Fruit fly (Drosophila melanogaster) whole organism, prepupa: Measurements from ENCODE around the gene CG43965.

Source experiments
- CG10631 ChIP-seq: fragments of 200-800 bp; sonication (Bioruptor generic); optimal IDR thresholded peaks from 2 replicates; lab custom pipeline; 2016; ENCODE audit warnings: missing biosample characterization, missing genetic modification characterization
- CG10669 ChIP-seq: fragments of 200-800 bp; sonication (Bioruptor generic); optimal IDR thresholded peaks from 3 replicates; lab custom pipeline; 2018; ENCODE audit warnings: missing biosample characterization, mild to moderate bottlenecking, missing genetic modification characterization, moderate library complexity
- CG6163 ChIP-seq: fragments of 200-800 bp; sonication (Bioruptor generic); IDR thresholded peaks from 3 replicates; pipeline ENCODE4 v1.3.6; 2022; ENCODE audit warnings: missing biosample characterization, missing genetic modification characterization
- CG6276 ChIP-seq: fragments of 200-800 bp; sonication (Bioruptor generic); optimal IDR thresholded peaks from 2 replicates; lab custom pipeline; 2017; ENCODE audit warnings: missing biosample characterization, mild to moderate bottlenecking, missing genetic modification characterization
- CG6792 ChIP-seq: fragments of 200-800 bp; sonication (Bioruptor generic); optimal IDR thresholded peaks from 3 replicates; lab custom pipeline; 2016; ENCODE audit warnings: missing biosample characterization, missing genetic modification characterization
- CG6808 ChIP-seq: fragments of 200-800 bp; sonication (Bioruptor generic); optimal IDR thresholded peaks from 3 replicates; lab custom pipeline; 2017; ENCODE audit warnings: missing biosample characterization, missing genetic modification characterization, mild to moderate bottlenecking, moderate library complexity, missing genetic modification reagents
- CG6854 ChIP-seq: fragments of 200-800 bp; sonication (Bioruptor generic); optimal IDR thresholded peaks from 2 replicates; lab custom pipeline; 2017; ENCODE audit warnings: missing biosample characterization, mild to moderate bottlenecking, missing genetic modification characterization
- CG8119 ChIP-seq: fragments of 200-800 bp; sonication (Bioruptor generic); IDR thresholded peaks from 3 replicates; pipeline ENCODE4 v1.3.6; 2022; ENCODE audit warnings: missing biosample characterization, missing genetic modification characterization
- CG8319 ChIP-seq: fragments of 200-800 bp; sonication (Bioruptor generic); optimal IDR thresholded peaks from 3 replicates; lab custom pipeline; 2016; ENCODE audit warnings: missing biosample characterization, missing genetic modification characterization
- CG8632 ChIP-seq: fragments of 200-800 bp; sonication (Bioruptor generic); optimal IDR thresholded peaks from 3 replicates; lab custom pipeline; 2016; ENCODE audit warnings: missing biosample characterization, missing genetic modification characterization
- CG9139 ChIP-seq: fragments of 200-800 bp; sonication (Bioruptor generic); optimal IDR thresholded peaks from 3 replicates; lab custom pipeline; 2017; ENCODE audit warnings: missing biosample characterization, mild to moderate bottlenecking, missing genetic modification characterization
- Eip78C ChIP-seq: fragments of 200-800 bp; sonication (Bioruptor generic); peaks from one replicate; lab custom pipeline; 2016; ENCODE audit warnings: missing biosample characterization, missing genetic modification characterization
- Eip93F ChIP-seq: fragments of 200-800 bp; sonication (Bioruptor generic); optimal IDR thresholded peaks from 2 replicates; lab custom pipeline; 2016; ENCODE audit warnings: missing biosample characterization, mild to moderate bottlenecking, missing genetic modification characterization
- Ets21C ChIP-seq: fragments of 200-800 bp; sonication (Bioruptor generic); optimal IDR thresholded peaks from 3 replicates; lab custom pipeline; 2016; ENCODE audit warnings: missing biosample characterization, missing genetic modification characterization
- Ets96B ChIP-seq: fragments of 200-800 bp; optimal IDR thresholded peaks from 2 replicates; lab custom pipeline; 2019; ENCODE audit warnings: missing biosample characterization, mild to moderate bottlenecking, missing genetic modification characterization, moderate library complexity
- Hr38 ChIP-seq: sonication (Bioruptor generic); optimal IDR thresholded peaks from 2 replicates; lab custom pipeline; 2016; ENCODE audit warnings: missing biosample characterization, missing genetic modification characterization
- Hr39 ChIP-seq: fragments of 200-800 bp; sonication (Bioruptor generic); optimal IDR thresholded peaks from 2 replicates; lab custom pipeline; 2016; ENCODE audit warnings: missing biosample characterization, missing genetic modification characterization
- Hr4 ChIP-seq: fragments of 200-800 bp; sonication (Bioruptor generic); optimal IDR thresholded peaks from 3 replicates; lab custom pipeline; 2016; ENCODE audit warnings: missing biosample characterization, missing genetic modification characterization
- Lpt ChIP-seq: fragments of 200-800 bp; sonication (Bioruptor generic); optimal IDR thresholded peaks from 3 replicates; lab custom pipeline; 2016; ENCODE audit warnings: missing biosample characterization, missing genetic modification characterization
- Met ChIP-seq: fragments of 200-800 bp; sonication (Bioruptor generic); optimal IDR thresholded peaks from 3 replicates; lab custom pipeline; 2016; ENCODE audit warnings: missing biosample characterization, missing genetic modification characterization
- OdsH ChIP-seq: fragments of 200-800 bp; sonication (Bioruptor generic); optimal IDR thresholded peaks from 3 replicates; lab custom pipeline; 2016; ENCODE audit warnings: missing biosample characterization, missing genetic modification characterization
- Sox102F ChIP-seq: fragments of 200-800 bp; sonication (Bioruptor generic); optimal IDR thresholded peaks from 2 replicates; lab custom pipeline; 2016; ENCODE audit warnings: missing biosample characterization, mild to moderate bottlenecking, missing genetic modification characterization
- Sox14 ChIP-seq: fragments of 200-800 bp; sonication (Bioruptor generic); optimal IDR thresholded peaks from 3 replicates; lab custom pipeline; 2016; ENCODE audit warnings: missing biosample characterization, missing genetic modification characterization
- Sox15 ChIP-seq: fragments of 200-800 bp; sonication (Bioruptor generic); optimal IDR thresholded peaks from 3 replicates; lab custom pipeline; 2016; ENCODE audit warnings: missing biosample characterization, missing genetic modification characterization
- achi ChIP-seq: fragments of 200-800 bp; sonication (Bioruptor generic); optimal IDR thresholded peaks from 3 replicates; lab custom pipeline; 2016; ENCODE audit warnings: missing biosample characterization, missing genetic modification characterization
- acj6 ChIP-seq: fragments of 200-800 bp; sonication (Bioruptor generic); optimal IDR thresholded peaks from 3 replicates; lab custom pipeline; 2016; ENCODE audit warnings: missing biosample characterization, missing genetic modification characterization
- dac ChIP-seq: fragments of 200-800 bp; sonication (Bioruptor generic); optimal IDR thresholded peaks from 2 replicates; lab custom pipeline; 2017; ENCODE audit warnings: missing biosample characterization, mild to moderate bottlenecking, missing genetic modification characterization
- dsx ChIP-seq: fragments of 200-800 bp; optimal IDR thresholded peaks from 3 replicates; lab custom pipeline; 2019; ENCODE audit warnings: missing biosample characterization, mild to moderate bottlenecking, missing genetic modification characterization, moderate library complexity; ENCODE audit not compliant: poor library complexity, severe bottlenecking
- esn ChIP-seq: fragments of 200-800 bp; sonication (Bioruptor generic); optimal IDR thresholded peaks from 2 replicates; lab custom pipeline; 2016; ENCODE audit warnings: missing biosample characterization, mild to moderate bottlenecking, missing genetic modification characterization, moderate library complexity
- fd85E ChIP-seq: fragments of 200-800 bp; sonication (Bioruptor generic); optimal IDR thresholded peaks from 3 replicates; lab custom pipeline; 2016; ENCODE audit warnings: missing biosample characterization, missing genetic modification characterization
- fkh ChIP-seq: fragments of 200-800 bp; sonication (Bioruptor generic); optimal IDR thresholded peaks from 3 replicates; lab custom pipeline; 2017; ENCODE audit warnings: missing biosample characterization, mild to moderate bottlenecking, missing genetic modification characterization, moderate library complexity
- net ChIP-seq: fragments of 200-800 bp; sonication (Bioruptor generic); optimal IDR thresholded peaks from 3 replicates; lab custom pipeline; 2016; ENCODE audit warnings: missing biosample characterization, missing genetic modification characterization
- salr ChIP-seq, 2 experiments: fragments of 200-800 bp; sonication (Bioruptor generic); optimal IDR thresholded peaks; 3 replicates each; lab custom pipeline; 2016 to 2018; ENCODE audit warnings: missing biosample characterization in 2 of 2, missing genetic modification characterization in 2 of 2, mild to moderate bottlenecking in 1 of 2
- ss ChIP-seq, 2 experiments: fragments of 200-800 bp; sonication (Bioruptor generic); optimal IDR thresholded peaks; 2 replicates in 1 of 2; 3 replicates in 1 of 2; lab custom pipeline; 2017 to 2018; ENCODE audit warnings: mild to moderate bottlenecking in 2 of 2, missing biosample characterization in 2 of 2, missing genetic modification characterization in 2 of 2, moderate library complexity in 1 of 2
- svp ChIP-seq: fragments of 200-800 bp; sonication (Bioruptor generic); peaks from one replicate; lab custom pipeline; 2016; ENCODE audit warnings: missing biosample characterization, missing genetic modification characterization
- topi ChIP-seq: fragments of 200-800 bp; sonication (Bioruptor generic); optimal IDR thresholded peaks from 3 replicates; lab custom pipeline; 2016; ENCODE audit warnings: missing biosample characterization, missing genetic modification characterization
- vri ChIP-seq: fragments of 200-800 bp; sonication (Bioruptor generic); optimal IDR thresholded peaks from 3 replicates; lab custom pipeline; 2016; ENCODE audit warnings: missing biosample characterization, mild to moderate bottlenecking, missing genetic modification characterization

The CG43965 gene

DNA sequence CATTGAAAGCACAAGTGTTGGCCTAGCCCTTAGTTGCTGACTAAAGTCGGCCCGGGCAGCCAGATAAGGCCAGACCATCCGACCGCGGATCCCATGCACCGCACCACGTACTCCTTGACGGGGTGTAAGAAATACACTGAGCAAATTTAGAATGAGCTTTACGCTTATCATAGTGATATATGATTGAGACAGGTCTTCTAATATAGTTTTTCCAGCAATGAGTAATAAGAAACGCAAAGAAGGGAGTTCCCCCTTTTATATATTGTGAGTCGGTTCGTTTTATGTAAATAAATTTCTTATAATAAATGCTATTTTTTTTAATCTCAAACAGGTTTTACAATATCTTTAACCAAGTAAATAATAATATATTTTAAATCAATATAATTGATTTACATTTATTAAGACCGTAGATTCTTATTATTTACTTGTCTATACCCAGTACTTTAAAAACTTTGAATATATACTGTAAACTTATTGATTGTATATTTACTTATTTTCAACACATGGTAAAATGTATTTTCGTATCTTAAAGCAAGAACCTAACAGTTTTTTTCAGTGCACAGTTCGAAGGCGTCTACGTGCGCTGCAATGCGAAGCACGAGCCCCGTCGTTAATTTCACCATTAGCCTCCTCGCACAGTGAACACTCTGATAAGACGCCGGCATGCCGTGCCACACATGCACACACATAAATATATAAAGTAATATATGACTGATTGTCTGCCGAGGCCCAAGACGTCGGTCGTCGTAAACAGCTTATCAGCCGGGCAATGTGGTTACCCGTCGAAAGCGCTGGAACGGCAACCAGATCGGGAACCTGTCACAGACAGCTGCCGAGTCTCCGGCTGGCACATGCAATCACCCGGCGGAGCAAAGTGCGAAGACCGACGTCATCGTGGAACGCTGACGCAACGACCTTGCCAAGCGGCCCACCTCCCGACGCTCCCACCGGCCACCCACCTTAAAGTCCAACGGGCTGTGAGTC, 33.4 kb downstream of the CG43965 start (continued):
- TF ChIP-seq Ets21C (GFP tag; lab: Kevin White, UChicago) (no peak), Sox15 (GFP tag; lab: Kevin White, UChicago) (peak; percentile 45), CG6276 (peak; percentile 56), Eip78C (GFP tag; lab: Kevin White, UChicago) (peak; percentile 81), ss (GFP tag; optimal IDR thresholded peaks at IDR 0.05; lab: Kevin White, UChicago) (peak; percentile 82 to 83), CG8319 (GFP tag; lab: Kevin White, UChicago) (no peak), esn (GFP tag; lab: Kevin White, UChicago) (peak; percentile 73), CG8632 (GFP tag; lab: Kevin White, UChicago) (peak; percentile 61), Hr39 (GFP tag; lab: Kevin White, UChicago) (peak; percentile 10), fkh (peak; percentile 22), CG8119 (GFP tag; lab: Robert Waterston, UW) (0 out of 3 replicates have a peak, but pooled peaks have one; percentile 41), Hr38 (GFP tag; lab: Kevin White, UChicago) (no peak), Hr4 (GFP tag; lab: Kevin White, UChicago) (peak; percentile 33), Eip93F (GFP tag; lab: Kevin White, UChicago) (peak; percentile 78), salr (GFP tag; optimal IDR thresholded peaks at IDR 0.05; lab: Kevin White, UChicago) (peak; percentile 12 to 69), Sox14 (GFP tag; lab: Kevin White, UChicago) (peak; percentile 8), dac (GFP tag; lab: Kevin White, UChicago) (peak; percentile 11), achi (peak; percentile 45), acj6 (GFP tag; lab: Kevin White, UChicago) (peak; percentile 24), Ets96B (tag; lab: Kevin White, UChicago) (peak; percentile 19), OdsH (GFP tag; lab: Kevin White, UChicago) (peak; percentile 41), CG6163 (GFP tag; lab: Robert Waterston, UW) (peak; percentile 15; the same call in 2 of the 3 replicates), CG6808 (GFP tag; lab: Kevin White, UChicago) (peak; percentile 64), CG9139 (GFP tag; lab: Kevin White, UChicago) (peak; percentile 65), CG10669 (GFP tag; lab: Kevin White, UChicago) (peak; percentile 3), fd85E (GFP tag; lab: Kevin White, UChicago) (no peak), Met (peak; percentile 47)

DNA sequence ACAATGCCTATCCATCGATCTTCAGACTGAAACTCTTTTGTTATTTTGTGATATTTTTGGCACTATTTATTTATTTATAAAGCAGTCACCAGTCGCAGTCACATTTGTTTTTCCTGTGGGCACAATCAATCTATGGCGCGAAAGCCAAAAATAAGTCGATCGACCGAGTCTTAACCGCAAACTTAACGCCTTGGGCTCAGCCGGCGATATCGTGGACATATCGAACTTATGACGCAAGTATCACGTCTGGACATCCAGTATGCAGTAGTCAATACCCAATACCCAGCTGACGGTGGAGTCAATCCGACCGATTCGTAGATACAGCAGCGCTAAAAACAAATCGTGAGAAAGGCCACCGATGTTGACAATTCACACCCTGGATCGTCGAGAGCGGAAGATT, 34.9 kb downstream of the CG43965 start:
- TF ChIP-seq fkh (peak; percentile 70), dsx (GFP tag; lab: Kevin White, UChicago) (no peak)

DNA sequence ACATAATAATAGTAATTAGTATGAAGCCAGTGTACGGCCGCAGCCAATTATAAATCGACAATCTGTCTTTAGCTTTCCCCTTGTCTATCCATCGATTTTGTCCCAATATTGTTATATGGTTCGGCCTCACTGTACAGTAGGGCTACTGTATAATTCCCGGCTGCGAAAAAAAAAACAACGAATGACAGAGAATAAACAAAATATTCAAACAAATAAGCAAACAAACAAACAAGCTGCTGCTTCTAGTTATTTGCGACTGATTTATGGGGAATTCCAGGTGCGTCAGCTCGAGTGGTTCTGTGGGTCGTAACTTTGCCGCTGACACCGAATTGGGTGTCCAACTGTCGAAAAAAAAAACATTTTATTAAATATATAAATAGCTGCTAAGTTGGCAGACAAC, 35.9 kb downstream of the CG43965 start:
- TF ChIP-seq Eip78C (GFP tag; lab: Kevin White, UChicago) = peak; percentile 43
- TF ChIP-seq svp (GFP tag; lab: Kevin White, UChicago) = peak; percentile 11
- peak; percentile 96 for TF ChIP-seq fkh
- no peak for TF ChIP-seq acj6 (GFP tag; lab: Kevin White, UChicago)

DNA sequence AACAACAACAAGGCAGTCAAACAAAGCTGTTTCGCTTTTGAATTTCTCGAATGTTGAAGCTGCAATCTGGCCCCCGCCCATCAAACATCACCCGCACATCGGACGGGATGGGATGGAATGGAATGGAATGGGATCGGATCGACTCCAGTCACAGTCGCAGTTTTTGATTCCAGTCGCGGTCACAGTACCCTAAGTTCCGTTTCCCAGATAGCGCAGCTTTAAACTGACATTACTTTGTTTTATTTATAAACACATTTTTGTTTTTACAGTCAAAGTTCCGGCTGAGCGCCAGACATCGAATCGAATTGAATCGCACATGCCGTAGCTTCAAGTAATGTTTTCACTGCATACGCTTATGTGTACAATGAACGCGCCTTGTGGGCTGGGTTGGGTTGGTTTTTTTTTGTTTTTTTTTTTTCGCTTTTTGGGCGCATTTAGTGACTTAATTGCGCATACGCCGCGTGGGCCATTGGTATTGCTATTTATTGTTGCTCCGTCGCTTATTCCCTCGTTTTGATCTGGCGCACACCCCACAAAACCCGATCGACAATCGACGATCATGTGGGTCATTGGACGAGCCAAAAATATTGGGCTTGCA, 36.8 kb downstream of the CG43965 start:
- TF ChIP-seq Lpt (GFP tag; lab: Kevin White, UChicago) = no peak
- TF ChIP-seq vri (GFP tag; lab: Kevin White, UChicago) = peak; percentile 68
- TF ChIP-seq achi = no peak
- TF ChIP-seq ss (GFP tag; optimal IDR thresholded peaks at IDR 0.05; lab: Kevin White, UChicago) = peak in 1 of 2 experiments; percentile 16
- peak; percentile 20 for TF ChIP-seq Sox102F (GFP tag; lab: Kevin White, UChicago)
- peak; percentile 13 for TF ChIP-seq CG8632 (GFP tag; lab: Kevin White, UChicago)
- TF ChIP-seq CG10631 (GFP tag; lab: Kevin White, UChicago) = no peak
- TF ChIP-seq topi (GFP tag; lab: Kevin White, UChicago) = no peak
- TF ChIP-seq CG6792 (GFP tag; lab: Kevin White, UChicago) = no peak
- TF ChIP-seq fkh = peak; percentile 39
- TF ChIP-seq esn (GFP tag; lab: Kevin White, UChicago) = peak; percentile 9
- peak; percentile 0 for TF ChIP-seq CG6854 (GFP tag; lab: Kevin White, UChicago)
- peak; percentile 67 for TF ChIP-seq Eip78C (GFP tag; lab: Kevin White, UChicago)
- TF ChIP-seq net (GFP tag; lab: Kevin White, UChicago) = no peak
- peak; percentile 87 for TF ChIP-seq svp (GFP tag; lab: Kevin White, UChicago)
